Fruit fly (Drosophila melanogaster) whole organism, embryonic: ENCODE measurements around the gene RluA-1.
A peak's percentile ranks its signal among the peaks of the same experiment; 100 is the strongest.

Source experiments
- Adf1 ChIP-seq: fragments of 200-800 bp; sonication (Bioruptor generic); IDR thresholded peaks from 2 replicates; pipeline ENCODE4 v1.3.6; 2022; ENCODE audit warnings: missing biosample characterization, missing genetic modification characterization
- Atf-2 ChIP-seq: fragments of 200-800 bp; sonication (Bioruptor generic); optimal IDR thresholded peaks from 2 replicates; lab custom pipeline; 2016; ENCODE audit warnings: missing biosample characterization, missing genetic modification characterization
- Atf3 ChIP-seq: fragments of 200-800 bp; sonication (Bioruptor generic); optimal IDR thresholded peaks from 3 replicates; lab custom pipeline; 2016; ENCODE audit warnings: missing biosample characterization, missing genetic modification characterization
- Awh ChIP-seq: fragments of 200-800 bp; sonication (Bioruptor generic); IDR thresholded peaks from 2 replicates; pipeline ENCODE4, ENCODE4 v1.3.6; 2022; ENCODE audit warnings: missing biosample characterization, missing genetic modification characterization
- CG10267 ChIP-seq: fragments of 200-800 bp; sonication (Bioruptor generic); optimal IDR thresholded peaks from 2 replicates; lab custom pipeline; 2018; ENCODE audit warnings: missing biosample characterization, mild to moderate bottlenecking, missing genetic modification characterization, moderate library complexity
- CG10462 ChIP-seq: fragments of 200-800 bp; sonication (Bioruptor generic); optimal IDR thresholded peaks from 2 replicates; lab custom pipeline; 2016; ENCODE audit warnings: missing biosample characterization, missing genetic modification characterization
- CG10565 ChIP-seq: fragments of 200-800 bp; sonication (Bioruptor generic); optimal IDR thresholded peaks from 3 replicates; lab custom pipeline; 2016; ENCODE audit warnings: missing biosample characterization, mild to moderate bottlenecking, missing genetic modification characterization
- CG12659 ChIP-seq: fragments of 200-800 bp; sonication (Bioruptor generic); optimal IDR thresholded peaks from 3 replicates; lab custom pipeline; 2017; ENCODE audit warnings: mild to moderate bottlenecking, missing biosample characterization, missing genetic modification reagents, missing genetic modification characterization
- CG12942 ChIP-seq: fragments of 200-800 bp; sonication (Bioruptor generic); optimal IDR thresholded peaks from 3 replicates; lab custom pipeline; 2016; ENCODE audit warnings: missing biosample characterization, missing genetic modification characterization
- CG14014 ChIP-seq: fragments of 200-800 bp; sonication (Bioruptor generic); IDR thresholded peaks from 2 replicates; pipeline ENCODE4 v1.3.6; 2022; ENCODE audit warnings: missing biosample characterization, missing genetic modification characterization
- CG16813 ChIP-seq: fragments of 200-800 bp; sonication (Bioruptor generic); IDR thresholded peaks from 3 replicates; pipeline ENCODE4 v1.3.6; 2022; ENCODE audit warnings: missing biosample characterization, missing genetic modification characterization; ENCODE audit not compliant: partially characterized antibody
- CG17328 ChIP-seq: fragments of 200-800 bp; sonication (Bioruptor generic); IDR thresholded peaks from 2 replicates; pipeline ENCODE4 v1.3.6; 2022; ENCODE audit warnings: missing biosample characterization, missing genetic modification characterization
- CG17802 ChIP-seq: fragments of 200-800 bp; sonication (Bioruptor generic); optimal IDR thresholded peaks from 2 replicates; lab custom pipeline; 2018; ENCODE audit warnings: missing biosample characterization, mild to moderate bottlenecking, missing genetic modification characterization, moderate library complexity
- CG18262 ChIP-seq: fragments of 200-800 bp; optimal IDR thresholded peaks from 3 replicates; lab custom pipeline; 2019; ENCODE audit warnings: missing biosample characterization, mild to moderate bottlenecking, missing genetic modification characterization, moderate library complexity
- CG18619 ChIP-seq: fragments of 200-800 bp; sonication (Bioruptor generic); optimal IDR thresholded peaks from 3 replicates; lab custom pipeline; 2017; ENCODE audit warnings: missing biosample characterization, mild to moderate bottlenecking, missing genetic modification characterization
- CG2129 ChIP-seq: fragments of 200-800 bp; sonication (Bioruptor generic); IDR thresholded peaks from 2 replicates; pipeline ENCODE4 v1.3.6; 2022; ENCODE audit warnings: missing biosample characterization, missing genetic modification characterization; ENCODE audit not compliant: partially characterized antibody
- CG30403 ChIP-seq: fragments of 200-800 bp; sonication (Bioruptor generic); optimal IDR thresholded peaks from 3 replicates; lab custom pipeline; 2016; ENCODE audit warnings: missing biosample characterization, missing genetic modification characterization
- CG3065 ChIP-seq: fragments of 200-800 bp; sonication (Bioruptor generic); optimal IDR thresholded peaks from 2 replicates; lab custom pipeline; 2016; ENCODE audit warnings: missing biosample characterization, missing genetic modification characterization
- CG32767 ChIP-seq: fragments of 200-800 bp; sonication (Bioruptor generic); IDR thresholded peaks from 2 replicates; pipeline ENCODE4 v1.3.6; 2022; ENCODE audit warnings: missing biosample characterization, missing genetic modification characterization
- CG34422 ChIP-seq: fragments of 200-800 bp; sonication (Bioruptor generic); IDR thresholded peaks from 3 replicates; pipeline ENCODE4 v1.3.6; 2022; ENCODE audit warnings: missing biosample characterization, missing genetic modification characterization
- CG43689 ChIP-seq: fragments of 200-800 bp; sonication (Bioruptor generic); IDR thresholded peaks from 2 replicates; pipeline ENCODE4 v1.3.6; 2022; ENCODE audit warnings: missing biosample characterization, missing genetic modification characterization
- CG4404 ChIP-seq: fragments of 200-800 bp; sonication (Bioruptor generic); IDR thresholded peaks from 2 replicates; pipeline ENCODE4 v1.3.6; 2022; ENCODE audit warnings: missing biosample characterization, missing genetic modification characterization
- CG7271 ChIP-seq: fragments of 200-800 bp; sonication (Bioruptor generic); optimal IDR thresholded peaks from 2 replicates; lab custom pipeline; 2018; ENCODE audit warnings: missing biosample characterization, mild to moderate bottlenecking, missing genetic modification characterization, moderate library complexity
- D ChIP-seq, 2 experiments: fragments of 200-800 bp in 1 of 2; fragments of >200 bp in 1 of 2; sonication (Bioruptor generic) in 1 of 2; optimal IDR thresholded peaks; 2 replicates in 1 of 2; 3 replicates in 1 of 2; lab custom pipeline; 2017; ENCODE audit warnings: mild to moderate bottlenecking in 1 of 2, missing biosample characterization in 1 of 2, missing genetic modification characterization in 1 of 2, missing genetic modification reagents in 1 of 2
- D19B ChIP-seq: fragments of 200-800 bp; sonication (Bioruptor generic); optimal IDR thresholded peaks from 2 replicates; lab custom pipeline; 2017; ENCODE audit warnings: missing biosample characterization, mild to moderate bottlenecking, missing genetic modification characterization
- Dip3 ChIP-seq: fragments of 200-800 bp; sonication (Bioruptor generic); optimal IDR thresholded peaks from 3 replicates; lab custom pipeline; 2016; ENCODE audit warnings: missing biosample characterization, missing genetic modification characterization
- Dref ChIP-seq: fragments of 200-800 bp; sonication (Bioruptor generic); IDR thresholded peaks from 2 replicates; pipeline ENCODE4 v1.3.6; 2022; ENCODE audit warnings: missing biosample characterization, missing genetic modification characterization
- Eip74EF ChIP-seq, 2 experiments: fragments of 200-800 bp in 1 of 2; fragments of >200 bp in 1 of 2; sonication (Bioruptor generic) in 1 of 2; optimal IDR thresholded peaks; 2 replicates each; lab custom pipeline; 2017 to 2019; ENCODE audit warnings: missing biosample characterization in 2 of 2, missing genetic modification characterization in 2 of 2, mild to moderate bottlenecking in 1 of 2, moderate library complexity in 1 of 2
- Fer1 ChIP-seq: fragments of 200-800 bp; sonication (Bioruptor generic); optimal IDR thresholded peaks from 2 replicates; lab custom pipeline; 2017; ENCODE audit warnings: missing biosample characterization, mild to moderate bottlenecking, missing genetic modification characterization
- Meics ChIP-seq: fragments of 200-800 bp; sonication (Bioruptor generic); optimal IDR thresholded peaks from 2 replicates; lab custom pipeline; 2017; ENCODE audit warnings: missing biosample characterization, mild to moderate bottlenecking, missing genetic modification characterization
- NC2β ChIP-seq: fragments of 200-800 bp; sonication (Bioruptor generic); optimal IDR thresholded peaks from 2 replicates; lab custom pipeline; 2016; ENCODE audit warnings: missing biosample characterization, missing genetic modification characterization
- Poxn ChIP-seq: fragments of 200-800 bp; sonication (Bioruptor generic); IDR thresholded peaks from 2 replicates; pipeline ENCODE4 v1.3.6; 2022; ENCODE audit warnings: missing biosample characterization, missing genetic modification characterization
- Spps ChIP-seq: fragments of 200-800 bp; sonication (Bioruptor generic); optimal IDR thresholded peaks from 2 replicates; lab custom pipeline; 2018; ENCODE audit warnings: missing biosample characterization, mild to moderate bottlenecking, missing genetic modification characterization
- Usf ChIP-seq: fragments of 200-800 bp; sonication (Bioruptor generic); optimal IDR thresholded peaks from 2 replicates; lab custom pipeline; 2017; ENCODE audit warnings: missing genotype, missing biosample characterization, missing genetic modification characterization
- ab ChIP-seq: fragments of 200-800 bp; sonication (Bioruptor generic); optimal IDR thresholded peaks from 2 replicates; lab custom pipeline; 2016; ENCODE audit warnings: missing biosample characterization, missing genetic modification characterization
- cwo ChIP-seq: fragments of 200-800 bp; sonication (Bioruptor generic); optimal IDR thresholded peaks from 3 replicates; lab custom pipeline; 2017; ENCODE audit warnings: missing biosample characterization, missing genetic modification characterization, mild to moderate bottlenecking, moderate library complexity, missing genetic modification reagents
- danr ChIP-seq: fragments of 200-800 bp; sonication (Bioruptor generic); IDR thresholded peaks from 2 replicates; pipeline ENCODE4 v1.3.6; 2022; ENCODE audit warnings: missing biosample characterization, missing genetic modification characterization
- disco-r ChIP-seq: fragments of 200-800 bp; sonication (Bioruptor generic); optimal IDR thresholded peaks from 2 replicates; lab custom pipeline; 2016; ENCODE audit warnings: missing biosample characterization, missing genetic modification characterization
- dysf ChIP-seq: fragments of 200-800 bp; sonication (Bioruptor generic); IDR thresholded peaks from 3 replicates; pipeline ENCODE4 v1.3.6; 2022; ENCODE audit warnings: missing biosample characterization, missing genetic modification characterization
- grau ChIP-seq: fragments of 200-800 bp; optimal IDR thresholded peaks from 3 replicates; lab custom pipeline; 2019; ENCODE audit warnings: missing biosample characterization, mild to moderate bottlenecking, missing genetic modification characterization, moderate library complexity
- hth ChIP-seq: fragments of >200 bp; optimal IDR thresholded peaks from 2 replicates; lab custom pipeline; 2017; ENCODE audit warnings: inconsistent platforms
- lbe ChIP-seq: fragments of 200-800 bp; sonication (Bioruptor generic); optimal IDR thresholded peaks from 2 replicates; lab custom pipeline; 2016; ENCODE audit warnings: missing biosample characterization, mild to moderate bottlenecking, missing genetic modification characterization
- lilli ChIP-seq: fragments of 200-800 bp; sonication (Bioruptor generic); optimal IDR thresholded peaks from 3 replicates; lab custom pipeline; 2016; ENCODE audit warnings: missing biosample characterization, missing genetic modification characterization
- mirr ChIP-seq: fragments of 200-800 bp; sonication (Bioruptor generic); optimal IDR thresholded peaks from 3 replicates; lab custom pipeline; 2018; ENCODE audit warnings: missing biosample characterization, mild to moderate bottlenecking, missing genetic modification characterization
- nom ChIP-seq: fragments of 200-800 bp; sonication (Bioruptor generic); optimal IDR thresholded peaks from 2 replicates; lab custom pipeline; 2017; ENCODE audit warnings: missing biosample characterization, missing genetic modification characterization, mild to moderate bottlenecking, moderate library complexity, missing genetic modification reagents
- otp ChIP-seq: fragments of 200-800 bp; sonication (Bioruptor generic); IDR thresholded peaks from 3 replicates; pipeline ENCODE4, ENCODE4 v1.3.6; 2022; ENCODE audit warnings: missing biosample characterization, missing genetic modification characterization
- pho ChIP-seq: fragments of 200-800 bp; sonication (Bioruptor generic); optimal IDR thresholded peaks from 2 replicates; lab custom pipeline; 2016; ENCODE audit warnings: missing biosample characterization, missing genetic modification characterization
- toy ChIP-seq: fragments of 200-800 bp; sonication (Bioruptor generic); IDR thresholded peaks from 2 replicates; pipeline ENCODE4 v1.3.6; 2022; ENCODE audit warnings: missing biosample characterization, missing genetic modification characterization
- trem ChIP-seq: fragments of 200-800 bp; optimal IDR thresholded peaks from 3 replicates; lab custom pipeline; 2019; ENCODE audit warnings: missing biosample characterization, mild to moderate bottlenecking, missing genetic modification characterization, moderate library complexity
- trh ChIP-seq: fragments of 200-800 bp; sonication (Bioruptor generic); optimal IDR thresholded peaks from 2 replicates; lab custom pipeline; 2016; ENCODE audit warnings: missing biosample characterization, missing genetic modification characterization

The RluA-1 gene

dm6 chr2L:10516470-10517048, 42.4 kb upstream of the RluA-1 start (continued):
- TF ChIP-seq Dip3 (GFP tag; lab: Kevin White, UChicago) (peak; percentile 22), CG12659 (GFP tag; lab: Kevin White, UChicago) (peak; percentile 68), Dref (GFP tag; lab: Robert Waterston, UW) (peak; percentile 69), CG32767 (GFP tag; lab: Robert Waterston, UW) (peak; percentile 35), CG30403 (GFP tag; lab: Kevin White, UChicago) (peak; percentile 53), CG43689 (GFP tag; lab: Robert Waterston, UW) (no peak), CG16813 (GFP tag; lab: Robert Waterston, UW) (no peak), lilli (GFP tag; lab: Kevin White, UChicago) (peak; percentile 47), Awh (GFP tag; lab: Robert Waterston, UW) (0 out of 2 replicates have a peak, but pooled peaks have one; percentile 55), ab (no peak), Adf1 (GFP tag; lab: Robert Waterston, UW) (peak; percentile 93), CG10267 (peak; percentile 10), CG14014 (peak; percentile 41; the same call in 1 of the 2 replicates), CG34422 (GFP tag; lab: Robert Waterston, UW) (peak; percentile 61; the same call in 1 of the 3 replicates), D (optimal IDR thresholded peaks at IDR 0.05; lab: Kevin White, UChicago) (no peak), D (GFP tag; optimal IDR thresholded peaks at IDR 0.05; lab: Kevin White, UChicago) (no peak), trh (GFP tag; lab: Kevin White, UChicago) (no peak), lbe (peak; percentile 9), Meics (GFP tag; lab: Kevin White, UChicago) (peak; percentile 38), Fer1 (GFP tag; lab: Kevin White, UChicago) (peak; percentile 71), cwo (peak; percentile 29), nom (peak; percentile 66), otp (GFP tag; lab: Robert Waterston, UW) (no peak), disco-r (GFP tag; lab: Kevin White, UChicago) (peak; percentile 24), Eip74EF (GFP tag; optimal IDR thresholded peaks at IDR 0.05; lab: Kevin White, UChicago) (peak in 1 of 2 experiments; percentile 14), Usf (GFP tag; lab: Kevin White, UChicago) (no peak), trem (tag; lab: Kevin White, UChicago) (peak; percentile 8), hth (no peak), Atf-2 (GFP tag; lab: Kevin White, UChicago) (no peak), CG2129 (GFP tag; lab: Robert Waterston, UW) (no peak), CG12942 (peak; percentile 3), CG10565 (no peak), CG3065 (GFP tag; lab: Kevin White, UChicago) (no peak), Atf3 (peak; percentile 35), D19B (GFP tag; lab: Kevin White, UChicago) (no peak), CG17802 (no peak), CG17328 (GFP tag; lab: Robert Waterston, UW) (no peak), danr (GFP tag; lab: Robert Waterston, UW) (0 out of 2 replicates have a peak, but pooled peaks have one; percentile 20), toy (GFP tag; lab: Robert Waterston, UW) (no peak), CG7271 (tag; lab: Kevin White, UChicago) (no peak), dysf (GFP tag; lab: Robert Waterston, UW) (0 out of 3 replicates have a peak, but pooled peaks have one; percentile 39), NC2β (GFP tag; lab: Kevin White, UChicago) (peak; percentile 1), CG18262 (tag; lab: Kevin White, UChicago) (peak; percentile 34), CG4404 (GFP tag; lab: Robert Waterston, UW) (no peak), Spps (tag; lab: Kevin White, UChicago) (no peak), pho (GFP tag; lab: Kevin White, UChicago) (peak; percentile 49), CG18619 (peak; percentile 17), grau (peak; percentile 95), CG10462 (GFP tag; lab: Kevin White, UChicago) (peak; percentile 46), mirr (peak; percentile 47), Poxn (GFP tag; lab: Robert Waterston, UW) (no peak)
